Fruit fly (Drosophila melanogaster) whole organism, wandering third instar larva: Measurements from ENCODE around the gene RpL30.

Experiments
- Abd-B ChIP-seq: fragments of >200 bp; optimal IDR thresholded peaks from 2 replicates; lab custom pipeline; 2017; ENCODE audit warnings: missing biosample characterization, missing genetic modification characterization
- CG32264 ChIP-seq: fragments of 200-800 bp; sonication (Bioruptor generic); optimal IDR thresholded peaks from 2 replicates; lab custom pipeline; 2016; ENCODE audit warnings: missing biosample characterization, missing genetic modification characterization
- CG9705 ChIP-seq: fragments of 200-800 bp; sonication (Bioruptor generic); optimal IDR thresholded peaks from 2 replicates; lab custom pipeline; 2018; ENCODE audit warnings: missing biosample characterization, mild to moderate bottlenecking, missing genetic modification characterization
- CrebA ChIP-seq: fragments of 200-800 bp; sonication (Bioruptor generic); optimal IDR thresholded peaks from 2 replicates; lab custom pipeline; 2016; ENCODE audit warnings: missing biosample characterization, mild to moderate bottlenecking, missing genetic modification characterization, borderline replicate concordance
- Dfd ChIP-seq: fragments of >200 bp; optimal IDR thresholded peaks from 2 replicates; lab custom pipeline; 2017; ENCODE audit warnings: missing biosample characterization, missing genetic modification characterization
- Dif ChIP-seq: fragments of 200-275, 200-300 bp; sonication (Bioruptor generic); optimal IDR thresholded peaks from 2 replicates; lab custom pipeline; 2018; ENCODE audit warnings: missing biosample characterization, missing genetic modification characterization; ENCODE audit not compliant: partially characterized antibody
- HLH106 ChIP-seq: fragments of 200-800 bp; optimal IDR thresholded peaks from 3 replicates; lab custom pipeline; 2019; ENCODE audit warnings: missing biosample characterization, mild to moderate bottlenecking, missing genetic modification characterization, moderate library complexity
- Hnf4 ChIP-seq: fragments of 200-800 bp; sonication (Bioruptor generic); optimal IDR thresholded peaks from 2 replicates; lab custom pipeline; 2016; ENCODE audit warnings: missing biosample characterization, mild to moderate bottlenecking, missing genetic modification characterization
- Hr78 ChIP-seq: fragments of >200 bp; optimal IDR thresholded peaks from 2 replicates; lab custom pipeline; 2017; ENCODE audit warnings: missing biosample characterization, missing genetic modification characterization
- Hr83 ChIP-seq: fragments of 200-300 bp; sonication (Bioruptor generic); optimal IDR thresholded peaks from 2 replicates; lab custom pipeline; 2016; ENCODE audit warnings: missing biosample characterization, mild to moderate bottlenecking, missing genetic modification characterization, moderate library complexity; ENCODE audit not compliant: poor library complexity, severe bottlenecking
- Jra ChIP-seq: sonication (Bioruptor generic); optimal IDR thresholded peaks from 2 replicates; lab custom pipeline; 2016; ENCODE audit warnings: missing biosample characterization, missing genetic modification characterization
- Mio ChIP-seq: sonication (Bioruptor generic); optimal IDR thresholded peaks from 2 replicates; lab custom pipeline; 2016; ENCODE audit warnings: missing biosample characterization, missing genetic modification characterization
- Myc ChIP-seq: fragments of >200 bp; optimal IDR thresholded peaks from 2 replicates; lab custom pipeline; 2017
- N ChIP-seq: fragments of >200 bp; optimal IDR thresholded peaks from 2 replicates; lab custom pipeline; 2018; ENCODE audit warnings: missing biosample characterization, missing external identifiers, missing genetic modification characterization
- OdsH ChIP-seq: fragments of 200-800 bp; sonication (Bioruptor generic); optimal IDR thresholded peaks from 2 replicates; lab custom pipeline; 2016; ENCODE audit warnings: missing biosample characterization, mild to moderate bottlenecking, missing genetic modification characterization
- Rel ChIP-seq, 2 experiments: fragments of 200-800 bp; sonication (Bioruptor generic) in 1 of 2; optimal IDR thresholded peaks; 2 replicates in 1 of 2; 3 replicates in 1 of 2; lab custom pipeline; 2016 to 2019; ENCODE audit warnings: mild to moderate bottlenecking in 2 of 2, missing biosample characterization in 2 of 2, missing genetic modification characterization in 2 of 2, moderate library complexity in 1 of 2
- Sp1 ChIP-seq: fragments of 200-800 bp; sonication (Bioruptor generic); optimal IDR thresholded peaks from 3 replicates; lab custom pipeline; 2019; ENCODE audit warnings: missing biosample characterization, mild to moderate bottlenecking, missing genetic modification characterization, moderate library complexity
- br ChIP-seq: fragments of 200-800 bp; sonication (Bioruptor generic); optimal IDR thresholded peaks from 2 replicates; lab custom pipeline; 2016; ENCODE audit warnings: missing biosample characterization, missing genetic modification characterization
- brk ChIP-seq: fragments of 200-800 bp; sonication (Bioruptor generic); optimal IDR thresholded peaks from 2 replicates; lab custom pipeline; 2016; ENCODE audit warnings: missing biosample characterization, mild to moderate bottlenecking, missing genetic modification characterization
- dl ChIP-seq, 2 experiments: fragments of 175-275, 200-275 bp in 1 of 2; fragments of 200-275 bp in 1 of 2; sonication (Bioruptor generic); optimal IDR thresholded peaks; lab custom pipeline; 2018; ENCODE audit warnings: mild to moderate bottlenecking in 2 of 2, missing biosample characterization in 2 of 2, missing genetic modification characterization in 2 of 2, moderate library complexity in 2 of 2; ENCODE audit not compliant: partially characterized antibody in 2 of 2, insufficient read depth in 1 of 2
- dmrt93B ChIP-seq: fragments of 200-800 bp; sonication (Bioruptor generic); optimal IDR thresholded peaks from 2 replicates; lab custom pipeline; 2018; ENCODE audit warnings: missing biosample characterization, mild to moderate bottlenecking, missing genetic modification characterization
- dsf ChIP-seq: sonication (Bioruptor generic); optimal IDR thresholded peaks from 2 replicates; lab custom pipeline; 2016; ENCODE audit warnings: missing biosample characterization, missing genetic modification characterization, borderline replicate concordance
- ey ChIP-seq: fragments of 200-800 bp; sonication (Bioruptor generic); optimal IDR thresholded peaks from 2 replicates; lab custom pipeline; 2016; ENCODE audit warnings: missing biosample characterization, missing genetic modification characterization
- foxo ChIP-seq, 2 experiments: fragments of 200-800 bp; sonication (Bioruptor generic); optimal IDR thresholded peaks; 2 replicates in 1 of 2; 3 replicates in 1 of 2; lab custom pipeline; 2016 to 2017; ENCODE audit warnings: missing biosample characterization in 2 of 2, missing genetic modification characterization in 2 of 2
- fru ChIP-seq: fragments of 200-800 bp; sonication (Bioruptor generic); optimal IDR thresholded peaks from 3 replicates; lab custom pipeline; 2016; ENCODE audit warnings: missing biosample characterization, mild to moderate bottlenecking, missing genetic modification characterization
- h ChIP-seq: fragments of 200-800 bp; sonication (Bioruptor generic); optimal IDR thresholded peaks from 3 replicates; lab custom pipeline; 2016; ENCODE audit warnings: missing biosample characterization, mild to moderate bottlenecking, missing genetic modification characterization
- lola ChIP-seq: fragments of >200 bp; optimal IDR thresholded peaks from 2 replicates; lab custom pipeline; 2017; ENCODE audit warnings: missing biosample characterization, missing genetic modification characterization
- pan ChIP-seq: fragments of >200 bp; optimal IDR thresholded peaks from 2 replicates; lab custom pipeline; 2017
- psq ChIP-seq: fragments of 200-800 bp; sonication (Bioruptor generic); optimal IDR thresholded peaks from 3 replicates; lab custom pipeline; 2017; ENCODE audit warnings: missing biosample characterization, mild to moderate bottlenecking, missing genetic modification characterization, moderate library complexity
- rgr ChIP-seq: fragments of 200-800 bp; sonication (Bioruptor generic); optimal IDR thresholded peaks from 3 replicates; lab custom pipeline; 2016; ENCODE audit warnings: missing biosample characterization, mild to moderate bottlenecking, missing genetic modification characterization
- sage ChIP-seq: fragments of 200-800 bp; sonication (Bioruptor generic); optimal IDR thresholded peaks from 2 replicates; lab custom pipeline; 2016; ENCODE audit warnings: missing biosample characterization, mild to moderate bottlenecking, missing genetic modification characterization
- sv ChIP-seq: fragments of 200-800 bp; sonication (Bioruptor generic); optimal IDR thresholded peaks from 3 replicates; lab custom pipeline; 2016; ENCODE audit warnings: missing biosample characterization, missing genetic modification characterization
- tai ChIP-seq: sonication (Bioruptor generic); optimal IDR thresholded peaks from 2 replicates; lab custom pipeline; 2016; ENCODE audit warnings: missing biosample characterization, missing genetic modification characterization
- usp ChIP-seq: fragments of >200 bp; optimal IDR thresholded peaks from 2 replicates; lab custom pipeline; 2017; ENCODE audit warnings: missing biosample characterization, missing genetic modification characterization
- woc ChIP-seq: sonication (Bioruptor generic); optimal IDR thresholded peaks from 2 replicates; lab custom pipeline; 2016; ENCODE audit warnings: missing biosample characterization, mild to moderate bottlenecking, missing genetic modification characterization

The RpL30 gene

DNA sequence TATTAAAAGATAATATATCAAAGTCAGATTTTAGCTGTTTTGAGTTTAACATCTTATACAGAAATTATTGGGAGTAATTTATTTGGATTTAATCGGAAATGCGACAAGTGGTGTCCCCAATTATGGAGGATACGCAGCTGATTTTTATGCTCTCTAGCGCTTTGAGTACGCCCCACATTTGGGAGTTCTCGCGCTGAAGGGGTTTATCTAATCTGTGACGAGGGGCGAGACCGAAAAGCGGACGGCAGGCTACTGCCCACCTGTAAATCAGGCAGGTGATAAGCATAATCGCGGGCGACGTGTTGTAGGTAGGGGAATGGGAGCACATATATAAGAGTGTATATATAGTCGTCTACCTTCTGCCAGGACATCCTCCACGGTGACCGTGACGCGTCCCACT lies 41.2 kb downstream of the RpL30 start:
- TF ChIP-seq h (GFP tag; lab: Kevin White, UChicago) (peak; percentile 3), Abd-B (GFP tag; lab: Kevin White, UChicago) (no peak)
- TF ChIP-seq, all 38 proteins: peak for 1

DNA sequence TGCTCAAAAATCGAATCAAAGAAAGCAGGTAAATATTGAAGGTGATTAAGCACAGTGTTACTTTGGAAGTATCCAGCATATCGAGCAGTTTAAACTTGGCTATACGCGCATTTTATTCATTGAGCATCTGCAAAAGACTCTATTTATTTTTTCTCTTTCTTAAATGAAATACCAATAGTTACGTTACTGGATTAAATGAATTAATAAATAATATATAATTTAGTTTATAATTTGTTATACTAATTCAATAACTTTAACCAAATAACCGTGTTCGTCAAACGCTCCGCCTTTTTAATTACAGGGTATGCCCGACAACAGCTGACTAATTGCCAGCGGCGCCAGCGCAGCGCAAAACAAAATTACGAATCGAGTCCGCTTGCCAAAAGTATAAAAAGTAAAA lies 42.3 kb downstream of the RpL30 start:
- TF ChIP-seq CG9705 (GFP tag; lab: Kevin White, UChicago): peak; percentile 0
- no peak for TF ChIP-seq ey (GFP tag; lab: Kevin White, UChicago)
- TF ChIP-seq Rel (GFP tag; optimal IDR thresholded peaks at IDR 0.05; lab: Kevin White, UChicago): no peak
- peak; percentile 16 for TF ChIP-seq Rel (tag; optimal IDR thresholded peaks at IDR 0.05; lab: Kevin White, UChicago)
- no peak for TF ChIP-seq Hnf4 (GFP tag; lab: Kevin White, UChicago)
- no peak for TF ChIP-seq N (GFP tag; lab: Kevin White, UChicago)
- no peak for TF ChIP-seq CG32264 (GFP tag; lab: Kevin White, UChicago)
- TF ChIP-seq foxo (GFP tag; optimal IDR thresholded peaks at IDR 0.05; lab: Kevin White, UChicago): peak in 1 of 2 experiments; percentile 73
- TF ChIP-seq psq (GFP tag; lab: Kevin White, UChicago): peak; percentile 60
- no peak for TF ChIP-seq pan (lab: Kevin White, UChicago)
- no peak for TF ChIP-seq Jra (GFP tag; lab: Kevin White, UChicago)
- no peak for TF ChIP-seq Mio (GFP tag; lab: Kevin White, UChicago)
- TF ChIP-seq fru (GFP tag; lab: Kevin White, UChicago): no peak
- TF ChIP-seq dsf (GFP tag; lab: Kevin White, UChicago): no peak
- peak; percentile 80 for TF ChIP-seq HLH106 (tag; lab: Kevin White, UChicago)
- TF ChIP-seq brk (GFP tag; lab: Kevin White, UChicago): no peak
- TF ChIP-seq dmrt93B (GFP tag; lab: Kevin White, UChicago): peak; percentile 53
- no peak for TF ChIP-seq usp
- TF ChIP-seq Dif: no peak
- TF ChIP-seq Sp1: peak; percentile 73
- TF ChIP-seq OdsH (GFP tag; lab: Kevin White, UChicago): peak; percentile 51
- TF ChIP-seq woc (GFP tag; lab: Kevin White, UChicago): no peak
- TF ChIP-seq h (GFP tag; lab: Kevin White, UChicago): no peak
- no peak for TF ChIP-seq dl (GFP tag; optimal IDR thresholded peaks at IDR 0.05; lab: Kevin White, UChicago; ENCODE audit: insufficient read depth in 1 of 2, partially characterized antibody in 2 of 2)
- TF ChIP-seq Myc (lab: Kevin White, UChicago): no peak
- TF ChIP-seq lola: no peak
- TF ChIP-seq Hr83 (GFP tag; lab: Kevin White, UChicago): no peak
- TF ChIP-seq tai (GFP tag; lab: Kevin White, UChicago): no peak
- peak; percentile 52 for TF ChIP-seq rgr (GFP tag; lab: Kevin White, UChicago)

DNA sequence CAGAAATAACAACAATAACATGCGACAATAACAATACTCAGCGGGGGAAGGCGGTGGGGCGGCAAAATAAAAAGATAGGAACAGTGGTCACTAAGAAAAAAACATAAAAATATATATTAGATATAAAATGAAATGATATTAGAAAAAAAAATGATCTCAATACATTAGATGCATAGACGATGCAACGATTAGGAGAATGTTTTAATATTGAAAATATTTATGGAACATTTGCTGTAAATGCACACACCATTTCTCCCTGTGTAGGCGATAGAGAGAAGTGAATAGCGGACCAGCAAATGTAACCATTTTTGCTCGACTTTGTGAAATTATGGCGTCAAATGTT lies 42.9 kb downstream of the RpL30 start:
- TF ChIP-seq Hr83 (GFP tag; lab: Kevin White, UChicago) (no peak), HLH106 (tag; lab: Kevin White, UChicago) (peak; percentile 20), br (GFP tag; lab: Kevin White, UChicago) (peak; percentile 33), fru (GFP tag; lab: Kevin White, UChicago) (no peak), rgr (GFP tag; lab: Kevin White, UChicago) (peak; percentile 25), Myc (lab: Kevin White, UChicago) (no peak), sage (GFP tag; lab: Kevin White, UChicago) (peak; percentile 29), Sp1 (no peak), Hr78 (no peak), Hnf4 (GFP tag; lab: Kevin White, UChicago) (no peak), psq (GFP tag; lab: Kevin White, UChicago) (no peak), h (GFP tag; lab: Kevin White, UChicago) (peak; percentile 63), sv (GFP tag; lab: Kevin White, UChicago) (peak; percentile 76), CG32264 (GFP tag; lab: Kevin White, UChicago) (no peak), ey (GFP tag; lab: Kevin White, UChicago) (peak; percentile 21), CrebA (GFP tag; lab: Kevin White, UChicago) (no peak), Dfd (GFP tag; lab: Kevin White, UChicago) (no peak), Abd-B (GFP tag; lab: Kevin White, UChicago) (no peak), foxo (GFP tag; optimal IDR thresholded peaks at IDR 0.05; lab: Kevin White, UChicago) (peak in 1 of 2 experiments; percentile 32)
